Worm (Caenorhabditis elegans) whole organism, mixed stage, embryonic: ENCODE results near the gene C32B5.6.

Source experiments
- elt-1 ChIP-seq: sonication (generic microtip); optimal IDR thresholded peaks from 2 replicates; lab custom pipeline; 2017; ENCODE audit warnings: missing genetic modification characterization, mild to moderate bottlenecking, missing compliant biosample characterization, antibody characterized with exemption, moderate library complexity, borderline replicate concordance; ENCODE audit not compliant: insufficient read depth
- lin-13 ChIP-seq: fragments of 150-350 bp; optimal IDR thresholded peaks from 2 replicates; lab custom pipeline; 2014; ENCODE audit warnings: missing biosample characterization, missing genetic modification characterization
- mab-5 ChIP-seq: fragments of 150-350 bp; optimal IDR thresholded peaks from 2 replicates; lab custom pipeline; 2014; ENCODE audit warnings: missing biosample characterization, missing genetic modification characterization
- nhr-237 ChIP-seq: fragments of 150-350 bp; optimal IDR thresholded peaks from 2 replicates; lab custom pipeline; 2014; ENCODE audit warnings: missing biosample characterization, missing genetic modification characterization
- nhr-76 ChIP-seq: sonication (generic microtip); optimal IDR thresholded peaks from 2 replicates; lab custom pipeline; 2017; ENCODE audit warnings: missing biosample characterization, missing genetic modification characterization
- snpc-4 ChIP-seq: fragments of 150-350 bp; optimal IDR thresholded peaks from 2 replicates; lab custom pipeline; 2014; ENCODE audit warnings: missing biosample characterization, missing genetic modification characterization
- sptf-1 ChIP-seq: sonication (generic microtip); optimal IDR thresholded peaks from 2 replicates; lab custom pipeline; 2017; ENCODE audit warnings: mild to moderate bottlenecking, missing genetic modification characterization, moderate library complexity, missing compliant biosample characterization
- unc-39 ChIP-seq: fragments of 150-350 bp; optimal IDR thresholded peaks from 2 replicates; lab custom pipeline; 2014; ENCODE audit warnings: missing biosample characterization, missing genetic modification characterization

ce11 chrII:927331-927730 lies 40.9 kb upstream of the C32B5.6 start, which contains the start of gene R07C3.13:
- no peak for TF ChIP-seq elt-1 (tag; lab: Kevin White, UChicago)
- no peak for TF ChIP-seq nhr-237 (tag; lab: Kevin White, UChicago)
- TF ChIP-seq snpc-4 (tag; lab: Kevin White, UChicago) = no peak
- no peak for TF ChIP-seq unc-39
- TF ChIP-seq mab-5 = no peak
- no peak for TF ChIP-seq lin-13
- TF ChIP-seq nhr-76 (tag; lab: Kevin White, UChicago) = no peak
- TF ChIP-seq sptf-1 (tag; lab: Kevin White, UChicago) = no peak
